Worm (Caenorhabditis elegans) whole organism, L2 larva: ENCODE measurements around the gene Y51A2B.5.
"Not testable (repeated sequence)": the region's sequence is repeated elsewhere in the genome, so short reads cannot be mapped to it uniquely, and the experiment has no call there.

Experiments used
- alr-1 ChIP-seq: fragments of 150-350 bp; optimal IDR thresholded peaks from 2 replicates; lab custom pipeline; 2014; ENCODE audit warnings: missing biosample characterization, missing genetic modification characterization
- ama-1 ChIP-seq: fragments of 150-350 bp; optimal IDR thresholded peaks from 2 replicates; lab custom pipeline; 2018; ENCODE audit warnings: inconsistent platforms
- ceh-82 ChIP-seq: fragments of 150-350 bp; optimal IDR thresholded peaks from 2 replicates; lab custom pipeline; 2014; ENCODE audit warnings: missing biosample characterization, missing genetic modification characterization
- lin-11 ChIP-seq: fragments of 150-350 bp; sonication (generic microtip); optimal IDR thresholded peaks from 2 replicates; lab custom pipeline; 2014; ENCODE audit warnings: missing biosample characterization, missing genetic modification characterization, inconsistent platforms, mixed read lengths
- lin-13 ChIP-seq: fragments of 150-350 bp; optimal IDR thresholded peaks from 2 replicates; lab custom pipeline; 2014; ENCODE audit warnings: missing biosample characterization, missing genetic modification reagents, missing genetic modification characterization
- lsy-2 ChIP-seq, 2 experiments: fragments of 150-350 bp in 1 of 2; sonication (generic microtip) in 1 of 2; optimal IDR thresholded peaks; 2 replicates each; lab custom pipeline; 2014 to 2017; ENCODE audit warnings: missing biosample characterization in 2 of 2, missing genetic modification characterization in 2 of 2
- nhr-12 ChIP-seq: fragments of 150-350 bp; optimal IDR thresholded peaks from 2 replicates; lab custom pipeline; 2014; ENCODE audit warnings: missing biosample characterization, missing genetic modification characterization
- nhr-25 ChIP-seq: fragments of 150-350 bp; sonication (generic microtip); optimal IDR thresholded peaks from 3 replicates; lab custom pipeline; 2014; ENCODE audit warnings: missing biosample characterization, missing genetic modification characterization
- nhr-77 ChIP-seq: fragments of 150-350 bp; optimal IDR thresholded peaks from 2 replicates; lab custom pipeline; 2014; ENCODE audit warnings: missing biosample characterization, missing genetic modification characterization
- skn-1 ChIP-seq: sonication (generic microtip); optimal IDR thresholded peaks from 2 replicates; lab custom pipeline; 2017; ENCODE audit warnings: missing biosample characterization, missing genetic modification characterization
- unc-39 ChIP-seq: fragments of 150-350 bp; optimal IDR thresholded peaks from 2 replicates; lab custom pipeline; 2014; ENCODE audit warnings: missing biosample characterization, missing genetic modification characterization
- unc-62 ChIP-seq: fragments of 150-350 bp; optimal IDR thresholded peaks from 2 replicates; lab custom pipeline; 2014; ENCODE audit warnings: missing biosample characterization, missing genetic modification reagents, missing genetic modification characterization
- ztf-11 ChIP-seq: sonication (generic microtip); optimal IDR thresholded peaks from 2 replicates; lab custom pipeline; 2017; ENCODE audit warnings: missing biosample characterization, missing genetic modification characterization
- ztf-4 ChIP-seq: fragments of 150-350 bp; optimal IDR thresholded peaks from 2 replicates; lab custom pipeline; 2014; ENCODE audit warnings: missing biosample characterization, missing genetic modification characterization

- not testable (repeated sequence) for TF ChIP-seq unc-39 (tag; lab: Kevin White, UChicago); nhr-12 (tag; lab: Kevin White, UChicago); nhr-77 (tag; lab: Kevin White, UChicago); ama-1 (lab: Kevin White, UChicago); skn-1 (tag; lab: Kevin White, UChicago); alr-1 (tag; lab: Kevin White, UChicago); ztf-4 (tag; lab: Kevin White, UChicago); ztf-11 (tag; lab: Kevin White, UChicago); ceh-82 (tag; lab: Kevin White, UChicago); lin-13; lin-11; lsy-2 (tag; optimal IDR thresholded peaks at IDR 0.05; lab: Kevin White, UChicago); unc-62 (GFP tag; lab: Kevin White, UChicago); nhr-25 (tag; lab: Kevin White, UChicago)
Measured at ce11 chrV:18439469-18439868, 50.4 kb downstream of the Y51A2B.5 start, which contains the start of gene ZK262.9.
